Worm (Caenorhabditis elegans) whole organism, L4 larva: ENCODE data around the gene C31E10.11.

Experiments
- F44E2.7 ChIP-seq: fragments of 200-800 bp; sonication (Bioruptor generic); IDR thresholded peaks from 2 replicates; pipeline ENCODE4 v2.1.2; 2022; ENCODE audit warnings: missing genetic modification characterization, missing compliant biosample characterization
- F49E8.2 ChIP-seq: sonication (generic microtip); optimal IDR thresholded peaks from 2 replicates; lab custom pipeline; 2016; ENCODE audit warnings: missing compliant biosample characterization, mild to moderate bottlenecking, missing genetic modification characterization, borderline replicate concordance
- T20F7.1 ChIP-seq: fragments of 200-800 bp; sonication (Bioruptor generic); optimal IDR thresholded peaks from 2 replicates; lab custom pipeline; 2018; ENCODE audit warnings: mild to moderate bottlenecking, missing genetic modification characterization, missing compliant biosample characterization
- Y48G9A.11 ChIP-seq: fragments of 200-800 bp; sonication (Bioruptor generic); IDR thresholded peaks from 2 replicates; pipeline ENCODE4 v1.3.6; 2022; ENCODE audit warnings: missing genetic modification reagents, missing genetic modification characterization, missing compliant biosample characterization
- Y5F2A.4 ChIP-seq: fragments of 200-800 bp; sonication (Bioruptor generic); optimal IDR thresholded peaks from 2 replicates; lab custom pipeline; 2018; ENCODE audit warnings: mild to moderate bottlenecking, missing genetic modification characterization, missing compliant biosample characterization
- aha-1 ChIP-seq: fragments of 150-350 bp; peaks from one replicate; lab custom pipeline; 2014; ENCODE audit warnings: missing biosample characterization, missing genetic modification characterization
- attf-4 ChIP-seq: sonication (generic microtip); optimal IDR thresholded peaks from 3 replicates; lab custom pipeline; 2017; ENCODE audit warnings: missing biosample characterization, missing genetic modification characterization
- ceh-32 ChIP-seq: sonication (generic microtip); optimal IDR thresholded peaks from 2 replicates; lab custom pipeline; 2016; ENCODE audit warnings: mild to moderate bottlenecking, missing genetic modification characterization, missing compliant biosample characterization; ENCODE audit not compliant: poor library complexity
- ceh-62 ChIP-seq: sonication (generic microtip); optimal IDR thresholded peaks from 2 replicates; lab custom pipeline; 2017; ENCODE audit warnings: missing biosample characterization, missing genetic modification characterization
- ceh-82 ChIP-seq: sonication (generic microtip); optimal IDR thresholded peaks from 2 replicates; lab custom pipeline; 2017; ENCODE audit warnings: missing biosample characterization, missing genetic modification characterization
- daf-12 ChIP-seq: fragments of 150-350 bp; optimal IDR thresholded peaks from 2 replicates; lab custom pipeline; 2014; ENCODE audit warnings: missing biosample characterization, missing genetic modification reagents, missing genetic modification characterization
- daf-16 ChIP-seq, 3 experiments: sonication (generic microtip); optimal IDR thresholded peaks; 2 replicates each; lab custom pipeline; 2016 to 2017; ENCODE audit warnings: missing genetic modification characterization in 3 of 3, missing genetic modification reagents in 3 of 3, mild to moderate bottlenecking in 2 of 3, missing compliant biosample characterization in 2 of 3, missing biosample characterization in 1 of 3, moderate library complexity in 1 of 3
- daf-19 ChIP-seq: fragments of 200-800 bp; sonication (Bioruptor generic); conservative IDR thresholded peaks from 2 replicates; pipeline ENCODE4 v1.3.6; 2022; ENCODE audit warnings: missing genetic modification characterization, missing compliant biosample characterization
- dmd-6 ChIP-seq: fragments of 200-800 bp; sonication (Bioruptor generic); IDR thresholded peaks from 2 replicates; pipeline ENCODE4 v1.3.6; 2022; ENCODE audit warnings: missing genetic modification reagents, missing genetic modification characterization, missing compliant biosample characterization
- dpl-1 ChIP-seq: fragments of 150-350 bp; optimal IDR thresholded peaks from 2 replicates; lab custom pipeline; 2014; ENCODE audit warnings: missing biosample characterization, missing genetic modification reagents, missing genetic modification characterization
- duxl-1 ChIP-seq: sonication (generic microtip); optimal IDR thresholded peaks from 2 replicates; lab custom pipeline; 2016; ENCODE audit warnings: mild to moderate bottlenecking, missing genetic modification characterization, moderate library complexity, missing compliant biosample characterization; ENCODE audit not compliant: poor library complexity
- dve-1 ChIP-seq: sonication (generic microtip); optimal IDR thresholded peaks from 2 replicates; lab custom pipeline; 2017; ENCODE audit warnings: antibody characterized with exemption, mild to moderate bottlenecking, missing genetic modification characterization, missing compliant biosample characterization; ENCODE audit not compliant: insufficient read depth
- egl-43 ChIP-seq: fragments of 200-800 bp; sonication (Bioruptor generic); IDR thresholded peaks from 2 replicates; pipeline ENCODE4 v1.3.6; 2022; ENCODE audit warnings: missing genetic modification reagents, missing genetic modification characterization, missing compliant biosample characterization
- hlh-11 ChIP-seq: fragments of 200-800 bp; sonication (Bioruptor generic); optimal IDR thresholded peaks from 2 replicates; lab custom pipeline; 2018; ENCODE audit warnings: mild to moderate bottlenecking, missing genetic modification characterization, missing compliant biosample characterization
- hmg-1.1 ChIP-seq: fragments of 200-800 bp; sonication (Bioruptor generic); IDR thresholded peaks from 2 replicates; pipeline ENCODE4 v1.3.6; 2022; ENCODE audit warnings: missing genetic modification reagents, missing genetic modification characterization, missing compliant biosample characterization
- jun-1 ChIP-seq: fragments of 150-350 bp; optimal IDR thresholded peaks from 2 replicates; lab custom pipeline; 2014; ENCODE audit warnings: missing biosample characterization, missing genetic modification reagents, missing genetic modification characterization
- lim-7 ChIP-seq: fragments of 200-800 bp; sonication (Bioruptor generic); IDR thresholded peaks from 2 replicates; pipeline ENCODE4 v1.3.6; 2022; ENCODE audit warnings: missing genetic modification characterization, missing compliant biosample characterization
- lin-38 ChIP-seq: fragments of 200-800 bp; sonication (Bioruptor generic); IDR thresholded peaks from 2 replicates; pipeline ENCODE4 v1.3.6; 2022; ENCODE audit warnings: missing genetic modification reagents, missing genetic modification characterization, missing compliant biosample characterization
- madf-5 ChIP-seq, 2 experiments: fragments of 200-800 bp; sonication (Bioruptor generic); IDR thresholded peaks; 2 replicates each; pipeline ENCODE4 v1.3.6; 2022; ENCODE audit warnings: missing compliant biosample characterization in 2 of 2, missing genetic modification characterization in 2 of 2
- mdl-1 ChIP-seq, 2 experiments: fragments of 150-350 bp in 1 of 2; sonication (generic microtip) in 1 of 2; optimal IDR thresholded peaks; 2 replicates each; lab custom pipeline; 2014 to 2017; ENCODE audit warnings: missing biosample characterization in 2 of 2, missing genetic modification characterization in 2 of 2
- mep-1 ChIP-seq: fragments of 150-350 bp; sonication (generic microtip); optimal IDR thresholded peaks from 3 replicates; lab custom pipeline; 2014; ENCODE audit warnings: missing biosample characterization, missing genetic modification characterization
- mxl-2 ChIP-seq: fragments of 200-800 bp; sonication (Bioruptor generic); conservative IDR thresholded peaks from 2 replicates; pipeline ENCODE4 v1.3.6; 2022; ENCODE audit warnings: missing genetic modification reagents, missing genetic modification characterization, missing compliant biosample characterization
- nhr-111 ChIP-seq: fragments of 200-800 bp; sonication (Bioruptor generic); optimal IDR thresholded peaks from 2 replicates; lab custom pipeline; 2018; ENCODE audit warnings: mild to moderate bottlenecking, missing genetic modification characterization, missing compliant biosample characterization
- nhr-28 ChIP-seq: fragments of 150-350 bp; optimal IDR thresholded peaks from 2 replicates; lab custom pipeline; 2014; ENCODE audit warnings: missing biosample characterization, missing genetic modification characterization
- nhr-42 ChIP-seq: fragments of 200-800 bp; sonication (Bioruptor generic); IDR thresholded peaks from 2 replicates; pipeline ENCODE4 v1.3.6; 2022; ENCODE audit warnings: missing genetic modification characterization, missing compliant biosample characterization
- nhr-48 ChIP-seq: sonication (generic microtip); optimal IDR thresholded peaks from 2 replicates; lab custom pipeline; 2016; ENCODE audit warnings: mild to moderate bottlenecking, missing genetic modification characterization, missing compliant biosample characterization
- nhr-77 ChIP-seq: fragments of 150-350 bp; optimal IDR thresholded peaks from 2 replicates; lab custom pipeline; 2014; ENCODE audit warnings: missing biosample characterization, missing genetic modification characterization
- pha-4 ChIP-seq, 2 experiments: fragments of 150-350 bp in 1 of 2; fragments of 200-800 bp in 1 of 2; sonication (Bioruptor generic) in 1 of 2; IDR thresholded peaks in 1 of 2; optimal IDR thresholded peaks in 1 of 2; 2 replicates each; pipeline versions ENCODE4 v1.3.6 to Lab custom; 2014 to 2022; ENCODE audit warnings: missing genetic modification characterization in 2 of 2, missing genetic modification reagents in 2 of 2, missing biosample characterization in 1 of 2, missing compliant biosample characterization in 1 of 2
- php-3 ChIP-seq: fragments of 200-800 bp; sonication (Bioruptor generic); IDR thresholded peaks from 2 replicates; pipeline ENCODE4 v1.3.6; 2022; ENCODE audit warnings: missing genetic modification reagents, missing genetic modification characterization, missing compliant biosample characterization
- pqm-1 ChIP-seq: sonication (generic microtip); optimal IDR thresholded peaks from 2 replicates; lab custom pipeline; 2017; ENCODE audit warnings: missing biosample characterization, missing genetic modification characterization
- sdz-12 ChIP-seq: fragments of 200-800 bp; sonication (Bioruptor generic); optimal IDR thresholded peaks from 2 replicates; lab custom pipeline; 2018; ENCODE audit warnings: mild to moderate bottlenecking, missing genetic modification characterization, missing compliant biosample characterization
- set-16 ChIP-seq: fragments of 200-800 bp; sonication (Bioruptor generic); IDR thresholded peaks from 2 replicates; pipeline ENCODE4 v1.3.6; 2022; ENCODE audit warnings: missing genetic modification reagents, missing genetic modification characterization, missing compliant biosample characterization
- snpc-1.2 ChIP-seq: fragments of 200-800 bp; sonication (Bioruptor generic); IDR thresholded peaks from 2 replicates; pipeline ENCODE4 v1.3.6; 2022; ENCODE audit warnings: missing genetic modification reagents, missing genetic modification characterization, missing compliant biosample characterization
- snpc-4 ChIP-seq: fragments of 150-350 bp; optimal IDR thresholded peaks from 2 replicates; lab custom pipeline; 2014; ENCODE audit warnings: missing biosample characterization, missing genetic modification characterization
- tra-1 ChIP-seq: fragments of 200-800 bp; sonication (Bioruptor generic); IDR thresholded peaks from 2 replicates; pipeline ENCODE4 v1.3.6; 2022; ENCODE audit warnings: missing genetic modification reagents, missing genetic modification characterization, missing compliant biosample characterization
- unc-130 ChIP-seq: sonication (generic microtip); optimal IDR thresholded peaks from 2 replicates; lab custom pipeline; 2016; ENCODE audit warnings: missing genetic modification reagents, missing genetic modification characterization, missing compliant biosample characterization
- unc-39 ChIP-seq: sonication (generic microtip); optimal IDR thresholded peaks from 2 replicates; lab custom pipeline; 2017; ENCODE audit warnings: missing biosample characterization, missing genetic modification characterization
- unc-62 ChIP-seq, 3 experiments: fragments of 150-350 bp in 1 of 3; sonication (generic microtip); optimal IDR thresholded peaks in 2 of 3; peaks in 1 of 3; 1 replicate in 1 of 3; 2 replicates in 2 of 3; lab custom pipeline; 2014 to 2017; ENCODE audit warnings: missing biosample characterization in 3 of 3, missing genetic modification characterization in 3 of 3, missing genetic modification reagents in 3 of 3, missing genotype in 1 of 3
- vab-7 ChIP-seq: fragments of 200-800 bp; sonication (Bioruptor generic); IDR thresholded peaks from 2 replicates; pipeline ENCODE4 v1.3.6; 2022; ENCODE audit warnings: missing genetic modification reagents, missing genetic modification characterization, missing compliant biosample characterization
- zfp-2 ChIP-seq: sonication (generic microtip); optimal IDR thresholded peaks from 2 replicates; lab custom pipeline; 2016; ENCODE audit warnings: mild to moderate bottlenecking, missing genetic modification characterization, missing compliant biosample characterization
- zfp-3 ChIP-seq: fragments of 200-800 bp; sonication (Bioruptor generic); conservative IDR thresholded peaks from 2 replicates; pipeline ENCODE4 v1.3.6; 2022; ENCODE audit warnings: missing genetic modification reagents, missing genetic modification characterization, missing compliant biosample characterization

Gene C31E10.11

DNA sequence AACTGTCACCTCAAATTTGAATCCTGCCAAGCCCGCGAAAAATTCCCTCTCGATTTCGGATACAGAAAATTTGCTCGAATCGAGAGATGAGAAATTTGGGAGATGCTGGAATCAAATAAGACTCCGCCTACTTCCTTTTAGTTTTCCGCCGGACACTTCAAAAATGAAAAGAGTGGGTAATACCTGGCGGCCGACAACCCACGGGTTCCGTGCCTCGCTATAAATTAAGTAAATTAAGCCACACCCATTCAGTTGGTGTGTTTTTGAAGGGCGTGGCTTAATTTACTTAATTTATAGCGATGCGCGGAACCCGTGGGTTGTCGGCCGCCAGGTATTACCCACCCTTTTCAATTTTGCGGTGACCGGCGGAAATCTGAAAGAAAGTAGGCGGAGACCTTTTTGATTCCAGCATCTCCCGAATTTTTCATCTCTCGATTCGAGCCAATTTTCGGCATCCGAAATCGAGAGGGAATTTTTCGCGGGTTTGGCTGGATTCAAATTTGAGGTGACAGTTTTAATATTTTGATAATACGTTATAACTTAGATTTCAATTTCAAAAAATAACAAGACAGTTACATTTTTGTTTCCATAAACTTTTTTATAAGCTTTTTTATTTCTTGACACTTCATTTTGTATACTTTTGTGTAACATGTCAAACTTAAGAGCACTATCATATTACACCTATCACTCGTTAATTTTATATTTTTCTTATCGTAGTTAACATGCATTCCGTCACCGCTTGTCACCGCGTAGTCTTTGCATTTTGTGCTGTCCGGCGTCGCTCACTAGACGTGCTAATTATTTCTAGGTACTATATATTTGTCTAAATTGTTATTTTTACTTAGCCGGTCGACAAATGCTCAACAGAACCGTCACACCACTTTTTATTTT is 43.6 kb downstream of the C31E10.11 start:
- TF ChIP-seq mdl-1 (tag; optimal IDR thresholded peaks at IDR 0.05; lab: Kevin White, UChicago), result no peak
- no peak for TF ChIP-seq T20F7.1 (GFP tag; lab: Kevin White, UChicago)
- TF ChIP-seq daf-16 (GFP tag; optimal IDR thresholded peaks at IDR 0.05; lab: Kevin White, UChicago), result peak in 1 of 2 experiments; percentile 9
- peak; percentile 61 for TF ChIP-seq daf-16 (tag; optimal IDR thresholded peaks at IDR 0.05; lab: Kevin White, UChicago)
- no peak for TF ChIP-seq aha-1
- no peak for TF ChIP-seq daf-12 (tag; lab: Kevin White, UChicago)
- no peak for TF ChIP-seq ceh-62
- peak; percentile 57 for TF ChIP-seq pqm-1
- TF ChIP-seq Y48G9A.11 (GFP tag; lab: Robert Waterston, UW), result no peak
- TF ChIP-seq dve-1 (tag; lab: Kevin White, UChicago), result peak; percentile 48
- no peak for TF ChIP-seq ceh-82 (tag; lab: Kevin White, UChicago)
- TF ChIP-seq nhr-42, result no peak
- TF ChIP-seq unc-62 (GFP tag; optimal IDR thresholded peaks at IDR 0.05 in 1 of 2; lab: Kevin White, UChicago), result peak in 1 of 2 experiments; percentile 59
- no peak for TF ChIP-seq unc-62 (tag; optimal IDR thresholded peaks at IDR 0.05; lab: Kevin White, UChicago)
- no peak for TF ChIP-seq nhr-111 (GFP tag; lab: Kevin White, UChicago)
- TF ChIP-seq php-3, result peak; percentile 78; the same call in 1 of the 2 replicates
- peak; percentile 14 for TF ChIP-seq mep-1
- 0 out of 2 replicates have a peak, but pooled peaks have one; percentile 16 for TF ChIP-seq tra-1 (GFP tag; lab: Robert Waterston, UW)
- TF ChIP-seq set-16 (GFP tag; lab: Robert Waterston, UW), result no peak
- TF ChIP-seq Y5F2A.4 (GFP tag; lab: Kevin White, UChicago), result no peak
- TF ChIP-seq lin-38, result 0 out of 2 replicates have a peak, but pooled peaks have one; percentile 14
- no peak for TF ChIP-seq unc-130 (GFP tag; lab: Kevin White, UChicago)
- 0 out of 2 replicates have a peak, but pooled peaks have one; percentile 55 for TF ChIP-seq lim-7
- TF ChIP-seq nhr-28 (tag; lab: Kevin White, UChicago), result peak; percentile 84
- TF ChIP-seq snpc-4 (tag; lab: Kevin White, UChicago), result no peak
- no peak for TF ChIP-seq vab-7 (GFP tag; lab: Robert Waterston, UW)
- peak; percentile 55 for TF ChIP-seq hlh-11 (tag; lab: Kevin White, UChicago)
- 0 out of 2 replicates have a peak, but pooled peaks have one; percentile 29 for TF ChIP-seq egl-43 (GFP tag; lab: Robert Waterston, UW)
- TF ChIP-seq snpc-1.2 (GFP tag; lab: Robert Waterston, UW), result peak; percentile 75
- TF ChIP-seq dmd-6 (GFP tag; lab: Robert Waterston, UW), result peak; percentile 69
- TF ChIP-seq zfp-2 (tag; lab: Kevin White, UChicago), result no peak

DNA sequence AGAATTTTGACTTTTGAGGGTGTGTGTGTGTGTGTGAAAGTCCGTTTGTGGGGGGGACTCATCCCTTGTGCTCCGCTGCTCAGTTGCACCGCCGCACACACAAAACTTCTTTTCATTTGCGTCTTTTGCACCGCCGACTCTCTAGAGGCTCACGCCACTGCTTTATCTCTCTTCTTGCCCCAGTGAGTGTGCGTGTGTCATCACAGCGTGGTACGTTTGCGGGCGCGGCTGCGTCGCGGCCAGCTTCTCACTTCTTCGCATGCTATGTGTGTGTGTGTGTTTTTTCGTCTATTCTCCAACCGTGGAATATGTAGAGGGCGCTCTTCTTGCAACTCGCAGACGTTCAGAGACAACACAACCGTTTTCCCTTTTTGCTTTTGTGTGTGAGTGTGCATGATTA is 45.1 kb downstream of the C31E10.11 start:
- TF ChIP-seq set-16 (GFP tag; lab: Robert Waterston, UW), result peak; percentile 64
- TF ChIP-seq mxl-2 (GFP tag; lab: Robert Waterston, UW), result no peak
- no peak for TF ChIP-seq zfp-3 (GFP tag; lab: Robert Waterston, UW)
- TF ChIP-seq madf-5 (GFP tag; IDR thresholded peaks at IDR 0.05; lab: Robert Waterston, UW), result no peak
- no peak for TF ChIP-seq jun-1 (tag; lab: Kevin White, UChicago)
- peak; percentile 39 for TF ChIP-seq nhr-28 (tag; lab: Kevin White, UChicago)
- no peak for TF ChIP-seq unc-39 (tag; lab: Kevin White, UChicago)
- TF ChIP-seq nhr-48 (tag; lab: Kevin White, UChicago), result peak; percentile 28
- TF ChIP-seq php-3, result no peak
- TF ChIP-seq F44E2.7 (GFP tag; lab: Robert Waterston, UW), result no peak
- peak; percentile 82 for TF ChIP-seq egl-43 (GFP tag; lab: Robert Waterston, UW)
- no peak for TF ChIP-seq attf-4 (tag; lab: Kevin White, UChicago)
- TF ChIP-seq pha-4 (GFP tag; IDR thresholded peaks at IDR 0.05; lab: Robert Waterston, UW), result peak; percentile 36; the same call in 1 of the 2 replicates
- no peak for TF ChIP-seq pha-4 (tag; optimal IDR thresholded peaks at IDR 0.05; lab: Kevin White, UChicago)
- peak; percentile 71 for TF ChIP-seq hlh-11 (tag; lab: Kevin White, UChicago)
- TF ChIP-seq hmg-1.1 (GFP tag; lab: Robert Waterston, UW), result peak; percentile 90
- no peak for TF ChIP-seq daf-19
- peak; percentile 1 for TF ChIP-seq nhr-77 (tag; lab: Kevin White, UChicago)
- TF ChIP-seq dpl-1, result peak; percentile 0
- TF ChIP-seq F49E8.2 (tag; lab: Kevin White, UChicago), result no peak
- TF ChIP-seq sdz-12 (GFP tag; lab: Kevin White, UChicago), result no peak
- TF ChIP-seq ceh-32 (tag; lab: Kevin White, UChicago), result no peak
- peak; percentile 9 for TF ChIP-seq duxl-1 (tag; lab: Kevin White, UChicago)
